Worm (Caenorhabditis elegans): ENCODE measurements around the gene srxa-9.
A peak's percentile ranks its signal among the peaks of the same experiment; 100 is the strongest.

srxa-9 gene

ce11 chrX:15707913-15708312 lies 38.9 kb upstream of the srxa-9 start, which contains the start of gene nhr-48:
Gene nhr-48, plus strand, starts transcription at chrX:15708213.
- no peak for TF ChIP-seq lsy-27 (tag; optimal IDR thresholded peaks at IDR 0.05; ENCODE audit: borderline replicate concordance, insufficient read depth)
- no peak for TF ChIP-seq ceh-79 (tag; optimal IDR thresholded peaks at IDR 0.05)
- TF ChIP-seq attf-6 (GFP tag; IDR thresholded peaks at IDR 0.05), result no peak
- TF ChIP-seq F57A8.1 (GFP tag; optimal IDR thresholded peaks at IDR 0.05), result no peak
- no peak for TF ChIP-seq Y53G8AR.9 (GFP tag; conservative IDR thresholded peaks at IDR 0.05)
- TF ChIP-seq F33H1.4 (GFP tag; IDR thresholded peaks at IDR 0.05), result no peak
- TF ChIP-seq F23B12.7 (tag; optimal IDR thresholded peaks at IDR 0.05; ENCODE audit: insufficient read depth), result no peak
- no peak for TF ChIP-seq sptf-2 (GFP tag; optimal IDR thresholded peaks at IDR 0.05)
- TF ChIP-seq ama-1 (optimal IDR thresholded peaks at IDR 0.05), result no peak
- TF ChIP-seq ama-1 (GFP tag; optimal IDR thresholded peaks at IDR 0.05), result no peak
- no peak for TF ChIP-seq ztf-22 (GFP tag; optimal IDR thresholded peaks at IDR 0.05)
- TF ChIP-seq madf-3 (GFP tag; IDR thresholded peaks at IDR 0.05), result no peak
- TF ChIP-seq attf-5 (GFP tag; optimal IDR thresholded peaks at IDR 0.05), result no peak
- no peak for TF ChIP-seq F57C9.4 (tag; optimal IDR thresholded peaks at IDR 0.05)
- no peak for TF ChIP-seq pbrm-1 (GFP tag; IDR thresholded peaks at IDR 0.05)
- no peak for TF ChIP-seq somi-1 (GFP tag; optimal IDR thresholded peaks at IDR 0.05)
- TF ChIP-seq aptf-3 (GFP tag; IDR thresholded peaks at IDR 0.05), result no peak
- no peak for TF ChIP-seq lin-54 (GFP tag; optimal IDR thresholded peaks at IDR 0.05)
- TF ChIP-seq rec-8 (tag; optimal IDR thresholded peaks at IDR 0.05), result no peak
- no peak for TF ChIP-seq unc-62 (GFP tag; optimal IDR thresholded peaks at IDR 0.05)
- no peak for TF ChIP-seq ceh-100 (GFP tag; IDR thresholded peaks at IDR 0.05)

DNA sequence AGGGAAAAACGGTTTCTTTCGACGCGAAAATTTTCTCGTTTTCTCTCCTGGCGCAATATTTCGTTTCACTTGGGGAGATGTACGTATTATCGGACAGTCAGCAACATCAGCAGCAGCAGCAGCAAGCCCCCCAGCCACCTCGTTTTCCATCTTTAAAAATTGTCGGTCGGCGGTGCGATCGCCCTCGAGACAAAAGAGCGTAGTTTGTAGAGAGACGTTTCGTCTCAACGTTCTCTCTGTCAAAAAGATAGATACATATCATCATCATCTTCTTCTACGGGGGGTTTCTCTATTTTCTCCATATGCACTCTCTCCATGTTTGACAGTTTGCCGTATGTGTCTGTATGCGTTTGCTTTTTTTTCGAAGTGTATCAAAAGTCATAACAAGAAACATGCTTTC lies 37.2 kb upstream of the srxa-9 start:
- no peak for TF ChIP-seq die-1 (tag; optimal IDR thresholded peaks at IDR 0.05)
- TF ChIP-seq ceh-79 (tag; optimal IDR thresholded peaks at IDR 0.05), result no peak
- TF ChIP-seq lin-35 (GFP tag; optimal IDR thresholded peaks at IDR 0.05), result no peak
- TF ChIP-seq atf-7 (tag; optimal IDR thresholded peaks at IDR 0.05), result peak; percentile 46
- TF ChIP-seq ZK185.1 (tag; optimal IDR thresholded peaks at IDR 0.05; ENCODE audit: poor library complexity, severe bottlenecking), result peak; percentile 55
- TF ChIP-seq snpc-1.3 (tag; optimal IDR thresholded peaks at IDR 0.05; ENCODE audit: insufficient read depth), result no peak
- no peak; the same call in 1 of the 2 replicates for TF ChIP-seq hmg-1.2 (GFP tag; IDR thresholded peaks at IDR 0.05)
- TF ChIP-seq akir-1 (GFP tag; optimal IDR thresholded peaks at IDR 0.05), result no peak
- no peak for TF ChIP-seq ceh-58 (GFP tag; IDR thresholded peaks at IDR 0.05)
- TF ChIP-seq mes-4 (tag; optimal IDR thresholded peaks at IDR 0.05), result no peak
- no peak for TF ChIP-seq rpc-1 (optimal IDR thresholded peaks at IDR 0.05)
- TF ChIP-seq rpc-1 (tag; optimal IDR thresholded peaks at IDR 0.05), result no peak
- peak; percentile 30; the same call in 1 of the 2 replicates for TF ChIP-seq mcd-1 (GFP tag; IDR thresholded peaks at IDR 0.05)
- TF ChIP-seq pbrm-1 (GFP tag; IDR thresholded peaks at IDR 0.05), result no peak
- peak; percentile 30; the same call in 1 of the 2 replicates for TF ChIP-seq dox-1 (GFP tag; IDR thresholded peaks at IDR 0.05)
- TF ChIP-seq T07F8.4 (tag; optimal IDR thresholded peaks at IDR 0.05), result no peak
- no peak for TF ChIP-seq F22D6.2 (tag; optimal IDR thresholded peaks at IDR 0.05)
- TF ChIP-seq cebp-2 (GFP tag; IDR thresholded peaks at IDR 0.05), result no peak
- TF ChIP-seq chd-7 (tag; optimal IDR thresholded peaks at IDR 0.05), result no peak
- no peak for TF ChIP-seq ztf-25 (GFP tag; IDR thresholded peaks at IDR 0.05)
- no peak for TF ChIP-seq sea-2 (GFP tag; IDR thresholded peaks at IDR 0.05)
- TF ChIP-seq unc-130 (GFP tag; optimal IDR thresholded peaks at IDR 0.05), result no peak
- TF ChIP-seq hsf-1 (GFP tag; IDR thresholded peaks at IDR 0.05), result no peak
- no peak for TF ChIP-seq F33H1.4 (GFP tag; IDR thresholded peaks at IDR 0.05)
- TF ChIP-seq rec-8 (tag; optimal IDR thresholded peaks at IDR 0.05), result no peak
- peak; percentile 1 for TF ChIP-seq ztf-26 (tag; optimal IDR thresholded peaks at IDR 0.05)
- peak in 1 of 2 experiments; percentile 35 for TF ChIP-seq let-607 (tag; optimal IDR thresholded peaks at IDR 0.05)
- TF ChIP-seq athp-1 (tag; optimal IDR thresholded peaks at IDR 0.05), result no peak
- no peak for TF ChIP-seq nhr-90 (tag; optimal IDR thresholded peaks at IDR 0.05)
- no peak for TF ChIP-seq zim-3 (tag; optimal IDR thresholded peaks at IDR 0.05)
- no peak for TF ChIP-seq egl-18 (GFP tag; IDR thresholded peaks at IDR 0.05)
- no peak for TF ChIP-seq ztf-28 (GFP tag; IDR thresholded peaks at IDR 0.05)
- TF ChIP-seq sptf-2 (GFP tag; optimal IDR thresholded peaks at IDR 0.05), result no peak

All from whole organism, young adult.